Fruit fly (Drosophila melanogaster): ENCODE data around the gene RNaseX25.

RNaseX25 gene

dm6 chr3L:7961973-7962753, 8.2 kb upstream of the RNaseX25 start (continued):
- TF ChIP-seq CG8281 (tag; optimal IDR thresholded peaks at IDR 0.05) (no peak), stc (GFP tag; IDR thresholded peaks at IDR 0.05) (no peak), Dip3 (GFP tag; optimal IDR thresholded peaks at IDR 0.05) (no peak), CG3847 (GFP tag; IDR thresholded peaks at IDR 0.05) (no peak), CG11696 (GFP tag; IDR thresholded peaks at IDR 0.05) (no peak), schlank (tag; optimal IDR thresholded peaks at IDR 0.05) (no peak), CG18262 (tag; optimal IDR thresholded peaks at IDR 0.05) (peak; percentile 86), tin (GFP tag; optimal IDR thresholded peaks at IDR 0.05) (no peak), CG10543 (GFP tag; optimal IDR thresholded peaks at IDR 0.05) (no peak), CG6854 (GFP tag; optimal IDR thresholded peaks at IDR 0.05) (no peak), Jarid2 (GFP tag; optimal IDR thresholded peaks at IDR 0.05) (no peak), Bdp1 (GFP tag; optimal IDR thresholded peaks at IDR 0.05) (no peak), insv (GFP tag; optimal IDR thresholded peaks at IDR 0.05) (no peak), chn (GFP tag; optimal IDR thresholded peaks at IDR 0.05) (no peak), gce (GFP tag; IDR thresholded peaks at IDR 0.05) (no peak), CG4404 (GFP tag; IDR thresholded peaks at IDR 0.05) (no peak), fd102C (GFP tag; optimal IDR thresholded peaks at IDR 0.05) (no peak), abd-A (tag; optimal IDR thresholded peaks at IDR 0.05) (no peak), CG14667 (GFP tag; IDR thresholded peaks at IDR 0.05) (no peak), Oli (tag; optimal IDR thresholded peaks at IDR 0.05) (no peak), zen2 (GFP tag; IDR thresholded peaks at IDR 0.05; ENCODE audit: partially characterized antibody) (no peak), CG9932 (GFP tag; IDR thresholded peaks at IDR 0.05) (no peak), CG10147 (GFP tag; optimal IDR thresholded peaks at IDR 0.05) (no peak), ewg (GFP tag; optimal IDR thresholded peaks at IDR 0.05) (no peak), CG12769 (tag; optimal IDR thresholded peaks at IDR 0.05) (peak; percentile 5), Drgx (GFP tag; IDR thresholded peaks at IDR 0.05) (0 out of 2 replicates have a peak, but pooled peaks have one; percentile 18), Atf6 (GFP tag; IDR thresholded peaks at IDR 0.05) (no peak), vnd (GFP tag; IDR thresholded peaks at IDR 0.05; ENCODE audit: partially characterized antibody) (no peak), fru (optimal IDR thresholded peaks at IDR 0.05) (no peak), MBD-R2 (GFP tag; IDR thresholded peaks at IDR 0.05) (no peak), vvl (GFP tag; IDR thresholded peaks at IDR 0.05) (no peak), dimm (GFP tag; IDR thresholded peaks at IDR 0.05) (no peak), Opbp (GFP tag; IDR thresholded peaks at IDR 0.05; ENCODE audit: partially characterized antibody) (no peak), dati (GFP tag; IDR thresholded peaks at IDR 0.05) (no peak), tx (GFP tag; optimal IDR thresholded peaks at IDR 0.05) (no peak), Hsf (GFP tag; optimal IDR thresholded peaks at IDR 0.05) (no peak), CG12299 (tag; optimal IDR thresholded peaks at IDR 0.05) (no peak), pum (GFP tag; optimal IDR thresholded peaks at IDR 0.05) (no peak), CG11093 (GFP tag; IDR thresholded peaks at IDR 0.05) (no peak), sisA (GFP tag; IDR thresholded peaks at IDR 0.05) (no peak), emc (GFP tag; optimal IDR thresholded peaks at IDR 0.05) (no peak), cato (GFP tag; optimal IDR thresholded peaks at IDR 0.05; ENCODE audit: borderline replicate concordance) (no peak), CG14050 (GFP tag; IDR thresholded peaks at IDR 0.05) (no peak), Aef1 (GFP tag; IDR thresholded peaks at IDR 0.05) (no peak), sr (GFP tag; IDR thresholded peaks at IDR 0.05) (0 out of 3 replicates have a peak, but pooled peaks have one; percentile 37), D (optimal IDR thresholded peaks at IDR 0.05) (no peak), D (GFP tag; optimal IDR thresholded peaks at IDR 0.05) (no peak), YL-1 (GFP tag; optimal IDR thresholded peaks at IDR 0.05) (no peak), CG5180 (GFP tag; optimal IDR thresholded peaks at IDR 0.05) (no peak), sug (tag; optimal IDR thresholded peaks at IDR 0.05) (no peak), CG11085 (GFP tag; IDR thresholded peaks at IDR 0.05) (no peak)

Data from whole organism, embryonic.